Worm (Caenorhabditis elegans) whole organism, L4/young adult: ENCODE measurements around the gene srg-46.

ENCODE experiments used
- W03F9.2 ChIP-seq: fragments of 150-350 bp; optimal IDR thresholded peaks from 2 replicates; lab custom pipeline; 2014; ENCODE audit warnings: missing biosample characterization, missing genetic modification characterization
- dao-5 ChIP-seq: sonication (generic microtip); optimal IDR thresholded peaks from 2 replicates; lab custom pipeline; 2016; ENCODE audit warnings: missing genotype, missing genetic modification characterization, moderate library complexity, missing compliant biosample characterization
- him-1 ChIP-seq: sonication (generic microtip); optimal IDR thresholded peaks from 2 replicates; lab custom pipeline; 2016; ENCODE audit warnings: missing genotype, missing genetic modification reagents, missing genetic modification characterization, missing compliant biosample characterization

ce11 chrV:13360254-13360653 lies 3.3 kb upstream of the srg-46 start, which contains the start of gene F32H5.4:
- TF ChIP-seq him-1 = no peak
- no peak for TF ChIP-seq dao-5
- TF ChIP-seq W03F9.2 (tag; lab: Kevin White, UChicago) = no peak
